Worm (Caenorhabditis elegans) whole organism, mixed stage, embryonic: ENCODE measurements around the gene Y37E11AR.7.

Source experiments
- M03D4.4 ChIP-seq: sonication (generic microtip); optimal IDR thresholded peaks from 2 replicates; lab custom pipeline; 2017; ENCODE audit warnings: mild to moderate bottlenecking, missing genetic modification characterization, missing compliant biosample characterization
- unc-62 ChIP-seq: fragments of 150-350 bp; optimal IDR thresholded peaks from 2 replicates; lab custom pipeline; 2014; ENCODE audit warnings: missing biosample characterization, missing genetic modification reagents, missing genetic modification characterization

DNA sequence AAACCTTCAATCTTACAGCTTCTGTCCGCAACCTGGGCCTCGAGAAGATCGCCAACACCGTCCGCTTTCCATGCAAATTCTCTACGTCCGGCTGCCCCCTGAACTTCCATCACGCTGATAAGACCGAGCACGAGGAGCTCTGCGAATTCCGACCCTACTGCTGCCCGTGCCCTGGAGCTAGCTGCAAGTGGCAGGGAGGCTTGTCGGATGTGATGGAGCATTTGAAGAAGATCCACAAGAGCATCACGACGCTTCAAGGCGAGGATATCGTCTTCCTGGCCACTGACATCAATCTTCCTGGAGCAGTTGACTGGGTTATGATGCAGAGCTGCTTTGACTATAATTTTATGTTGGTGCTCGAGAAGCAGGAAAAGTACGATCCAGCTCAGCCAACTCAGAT is 9.4 kb downstream of the Y37E11AR.7 start:
- TF ChIP-seq unc-62 (no peak), M03D4.4 (tag; lab: Kevin White, UChicago) (no peak)
